Worm (Caenorhabditis elegans) whole organism, L4 larva: Measurements from ENCODE around the gene rtfo-1.

Experiments used
- arid-1 ChIP-seq: fragments of 200-800 bp; sonication (Bioruptor generic); conservative IDR thresholded peaks from 2 replicates; pipeline ENCODE4 v1.3.6; 2022; ENCODE audit warnings: missing genetic modification reagents, missing genetic modification characterization, missing compliant biosample characterization
- ces-1 ChIP-seq: fragments of 150-350 bp; sonication (generic microtip); optimal IDR thresholded peaks from 4 replicates; lab custom pipeline; 2014; ENCODE audit warnings: missing biosample characterization, missing genetic modification reagents, missing genetic modification characterization
- fos-1 ChIP-seq: fragments of 150-350 bp; optimal IDR thresholded peaks from 2 replicates; lab custom pipeline; 2014; ENCODE audit warnings: missing biosample characterization, missing genetic modification characterization
- nhr-76 ChIP-seq: fragments of 150-350 bp; optimal IDR thresholded peaks from 2 replicates; lab custom pipeline; 2014; ENCODE audit warnings: missing biosample characterization, missing genetic modification characterization

- TF ChIP-seq nhr-76 (tag; lab: Kevin White, UChicago) (no peak), ces-1 (no peak), arid-1 (GFP tag; lab: Robert Waterston, UW) (no peak), fos-1 (no peak)
These were observed 40.4 kb upstream of the rtfo-1 start, which contains the start of gene idpc-5 for ce11 chrV:9622834-9623233.
